Fruit fly (Drosophila melanogaster): ENCODE measurements around the gene CG16820.
A peak's percentile ranks its signal among the peaks of the same experiment; 100 is the strongest.

CG16820 gene

dm6 chr2L:13258702-13259101 lies 12.7 kb downstream of the CG16820 start (continued):
- no peak for TF ChIP-seq CG12299 (tag; optimal IDR thresholded peaks at IDR 0.05)
- no peak for TF ChIP-seq CG10654 (GFP tag; optimal IDR thresholded peaks at IDR 0.05)
- TF ChIP-seq ems (GFP tag; optimal IDR thresholded peaks at IDR 0.05), result no peak
- TF ChIP-seq CG9727 (GFP tag; optimal IDR thresholded peaks at IDR 0.05), result no peak
- no peak; the same call in 1 of the 2 replicates for TF ChIP-seq CG10366 (GFP tag; IDR thresholded peaks at IDR 0.05)
- TF ChIP-seq CG14050 (GFP tag; IDR thresholded peaks at IDR 0.05), result 0 out of 3 replicates have a peak, but pooled peaks have one; percentile 19
- no peak for TF ChIP-seq Trl (optimal IDR thresholded peaks at IDR 0.05)
- TF ChIP-seq Trl (GFP tag; optimal IDR thresholded peaks at IDR 0.05), result no peak
- no peak for TF ChIP-seq kah (GFP tag; optimal IDR thresholded peaks at IDR 0.05)
- TF ChIP-seq MTF-1 (GFP tag; optimal IDR thresholded peaks at IDR 0.05; ENCODE audit: borderline replicate concordance), result no peak
- no peak for TF ChIP-seq ham (GFP tag; IDR thresholded peaks at IDR 0.05)
- peak; percentile 32 for TF ChIP-seq CG1603 (tag; optimal IDR thresholded peaks at IDR 0.05)
- TF ChIP-seq CG17912 (GFP tag; optimal IDR thresholded peaks at IDR 0.05), result no peak
- no peak for TF ChIP-seq br (optimal IDR thresholded peaks at IDR 0.05)
- no peak for TF ChIP-seq luna (GFP tag; optimal IDR thresholded peaks at IDR 0.05)
- TF ChIP-seq CG5180 (GFP tag; optimal IDR thresholded peaks at IDR 0.05), result no peak
- no peak for TF ChIP-seq Rx (GFP tag; IDR thresholded peaks at IDR 0.05)
- TF ChIP-seq CG12769 (tag; optimal IDR thresholded peaks at IDR 0.05), result peak; percentile 15
- peak; percentile 47 for TF ChIP-seq CG12219 (GFP tag; optimal IDR thresholded peaks at IDR 0.05)
- no peak for TF ChIP-seq zen2 (GFP tag; IDR thresholded peaks at IDR 0.05; ENCODE audit: partially characterized antibody)
- TF ChIP-seq ash1 (GFP tag; optimal IDR thresholded peaks at IDR 0.05), result no peak
- TF ChIP-seq CG4424 (GFP tag; optimal IDR thresholded peaks at IDR 0.05), result peak; percentile 18
- TF ChIP-seq Ptx1 (GFP tag; IDR thresholded peaks at IDR 0.05), result no peak
- no peak for TF ChIP-seq ro (GFP tag; IDR thresholded peaks at IDR 0.05)
- TF ChIP-seq CG13424 (tag; optimal IDR thresholded peaks at IDR 0.05), result no peak
- TF ChIP-seq Sox100B (GFP tag; optimal IDR thresholded peaks at IDR 0.05), result peak; percentile 8
- TF ChIP-seq lbe (GFP tag; optimal IDR thresholded peaks at IDR 0.05), result no peak
- peak; percentile 47 for TF ChIP-seq Rfx (GFP tag; IDR thresholded peaks at IDR 0.05)
- no peak for TF ChIP-seq slbo (GFP tag; IDR thresholded peaks at IDR 0.05)
- TF ChIP-seq so (GFP tag; IDR thresholded peaks at IDR 0.05), result no peak
- no peak for TF ChIP-seq CG7556 (GFP tag; optimal IDR thresholded peaks at IDR 0.05)
- TF ChIP-seq E2f1 (GFP tag; IDR thresholded peaks at IDR 0.05), result no peak
- TF ChIP-seq sisA (GFP tag; IDR thresholded peaks at IDR 0.05), result no peak
- TF ChIP-seq Mes4 (GFP tag; optimal IDR thresholded peaks at IDR 0.05), result no peak
- no peak for TF ChIP-seq Hr51 (GFP tag; optimal IDR thresholded peaks at IDR 0.05)
- TF ChIP-seq NC2β (GFP tag; optimal IDR thresholded peaks at IDR 0.05), result no peak
- TF ChIP-seq CG34376 (GFP tag; optimal IDR thresholded peaks at IDR 0.05), result no peak
- peak; percentile 14 for TF ChIP-seq CG9817 (tag; optimal IDR thresholded peaks at IDR 0.05)
- TF ChIP-seq danr (GFP tag; IDR thresholded peaks at IDR 0.05), result no peak
- TF ChIP-seq MESR4 (GFP tag; optimal IDR thresholded peaks at IDR 0.05), result no peak
- no peak for TF ChIP-seq CG13624 (GFP tag; optimal IDR thresholded peaks at IDR 0.05)
- no peak for TF ChIP-seq crol (GFP tag; IDR thresholded peaks at IDR 0.05)
- no peak for TF ChIP-seq CG11085 (GFP tag; IDR thresholded peaks at IDR 0.05)
- no peak for TF ChIP-seq Doc3 (GFP tag; IDR thresholded peaks at IDR 0.05; ENCODE audit: partially characterized antibody)
- TF ChIP-seq NC2α (GFP tag; optimal IDR thresholded peaks at IDR 0.05), result no peak
- no peak for TF ChIP-seq CG11560 (tag; IDR thresholded peaks at IDR 0.05)
- TF ChIP-seq kni (GFP tag; optimal IDR thresholded peaks at IDR 0.05), result no peak
- no peak for TF ChIP-seq sqz (GFP tag; optimal IDR thresholded peaks at IDR 0.05)
- TF ChIP-seq ap (GFP tag; IDR thresholded peaks at IDR 0.05), result no peak
- no peak for TF ChIP-seq ind (GFP tag; optimal IDR thresholded peaks at IDR 0.05)
- no peak for TF ChIP-seq CG11093 (GFP tag; IDR thresholded peaks at IDR 0.05)
- no peak for TF ChIP-seq H15 (GFP tag; IDR thresholded peaks at IDR 0.05)
- no peak for TF ChIP-seq chinmo (GFP tag; IDR thresholded peaks at IDR 0.05; ENCODE audit: partially characterized antibody)

Measured in whole organism, embryonic.